Worm (Caenorhabditis elegans) whole organism, late embryonic: ENCODE measurements around the gene ser-1.

ENCODE experiments used
- T23F11.4 ChIP-seq: fragments of 200-800 bp; sonication (Bioruptor generic); optimal IDR thresholded peaks from 2 replicates; lab custom pipeline; 2018; ENCODE audit warnings: mild to moderate bottlenecking, missing genetic modification characterization, missing compliant biosample characterization
- ama-1 ChIP-seq: fragments of 150-350 bp; optimal IDR thresholded peaks from 2 replicates; lab custom pipeline; 2014
- ceh-19 ChIP-seq: fragments of 200-800 bp; sonication (Bioruptor generic); optimal IDR thresholded peaks from 2 replicates; lab custom pipeline; 2018; ENCODE audit warnings: mild to moderate bottlenecking, missing genetic modification characterization, missing compliant biosample characterization
- ets-4 ChIP-seq: sonication (generic microtip); optimal IDR thresholded peaks from 2 replicates; lab custom pipeline; 2016; ENCODE audit warnings: missing genetic modification characterization, missing compliant biosample characterization
- fkh-10 ChIP-seq: fragments of 150-350 bp; optimal IDR thresholded peaks from 2 replicates; lab custom pipeline; 2014; ENCODE audit warnings: missing biosample characterization, missing genetic modification reagents, missing genetic modification characterization
- nhr-11 ChIP-seq: fragments of 150-350 bp; optimal IDR thresholded peaks from 2 replicates; lab custom pipeline; 2014; ENCODE audit warnings: missing biosample characterization, missing genetic modification characterization
- pqm-1 ChIP-seq: sonication (generic microtip); optimal IDR thresholded peaks from 2 replicates; lab custom pipeline; 2016; ENCODE audit warnings: missing genetic modification characterization, missing compliant biosample characterization
- ref-2 ChIP-seq: sonication (generic microtip); optimal IDR thresholded peaks from 2 replicates; lab custom pipeline; 2016; ENCODE audit warnings: missing genetic modification characterization, missing compliant biosample characterization
- unc-55 ChIP-seq: sonication (generic microtip); optimal IDR thresholded peaks from 2 replicates; lab custom pipeline; 2017; ENCODE audit warnings: missing biosample characterization, missing genetic modification reagents, missing genetic modification characterization
- zip-5 ChIP-seq: sonication (generic microtip); optimal IDR thresholded peaks from 2 replicates; lab custom pipeline; 2016; ENCODE audit warnings: missing genetic modification characterization, missing compliant biosample characterization

- TF ChIP-seq ama-1 (lab: Kevin White, UChicago): no peak
- no peak for TF ChIP-seq pqm-1
- no peak for TF ChIP-seq ref-2 (tag; lab: Kevin White, UChicago)
- no peak for TF ChIP-seq fkh-10 (GFP tag; lab: Kevin White, UChicago)
- TF ChIP-seq zip-5 (tag; lab: Kevin White, UChicago): no peak
- TF ChIP-seq ets-4 (tag; lab: Kevin White, UChicago): no peak
- TF ChIP-seq T23F11.4 (GFP tag; lab: Kevin White, UChicago): no peak
- TF ChIP-seq unc-55: no peak
- no peak for TF ChIP-seq ceh-19 (GFP tag; lab: Kevin White, UChicago)
- TF ChIP-seq nhr-11: no peak
Observed at ce11 chrX:16614094-16614493, 34.5 kb downstream of the ser-1 start.
